Worm (Caenorhabditis elegans) whole organism, mixed stage, embryonic: ENCODE data around the gene rpc-2.

Source experiments
- elt-1 ChIP-seq: sonication (generic microtip); optimal IDR thresholded peaks from 2 replicates; lab custom pipeline; 2017; ENCODE audit warnings: missing genetic modification characterization, mild to moderate bottlenecking, missing compliant biosample characterization, antibody characterized with exemption, moderate library complexity, borderline replicate concordance; ENCODE audit not compliant: insufficient read depth
- nhr-237 ChIP-seq: fragments of 150-350 bp; optimal IDR thresholded peaks from 2 replicates; lab custom pipeline; 2014; ENCODE audit warnings: missing biosample characterization, missing genetic modification characterization
- ztf-11 ChIP-seq: fragments of 150-350 bp; optimal IDR thresholded peaks from 2 replicates; lab custom pipeline; 2014; ENCODE audit warnings: missing biosample characterization, missing genetic modification characterization

DNA sequence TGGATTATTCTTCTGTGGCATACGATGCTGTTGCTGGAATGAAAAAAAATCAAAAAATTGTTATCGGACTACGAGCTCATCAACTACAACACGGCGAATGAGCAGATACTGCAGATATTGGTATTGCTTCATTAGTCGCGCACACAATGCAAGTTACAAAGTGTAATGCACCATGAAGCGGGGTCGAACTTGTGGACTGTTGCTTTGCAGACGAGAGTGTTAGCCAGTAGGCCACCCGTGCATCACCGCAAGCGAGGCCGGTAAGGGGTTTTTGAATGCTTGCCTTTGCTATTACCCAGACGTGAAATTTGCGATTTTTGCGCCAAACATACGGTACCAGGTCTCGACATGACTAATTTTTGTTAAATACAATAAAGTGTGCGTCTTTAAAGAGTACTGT is 44.8 kb downstream of the rpc-2 start:
- TF ChIP-seq ztf-11 (tag; lab: Kevin White, UChicago) (peak; percentile 70), nhr-237 (tag; lab: Kevin White, UChicago) (peak; percentile 12), elt-1 (no peak)
